Worm (Caenorhabditis elegans): Measurements from ENCODE around the gene K12H6.4.
A peak's percentile ranks its signal among the peaks of the same experiment; 100 is the strongest.

The K12H6.4 gene

ce11 chrII:2785787-2786186 is 38.3 kb downstream of the K12H6.4 start:
- TF ChIP-seq zfh-2 (GFP tag; conservative IDR thresholded peaks at IDR 0.05) (peak; percentile 88), egrh-3 (GFP tag; IDR thresholded peaks at IDR 0.05) (peak; percentile 86; the same call in 1 of the 2 replicates), akir-1 (GFP tag; optimal IDR thresholded peaks at IDR 0.05) (no peak), F55B11.4 (tag; optimal IDR thresholded peaks at IDR 0.05; ENCODE audit: borderline replicate concordance, insufficient read depth) (no peak), mcd-1 (GFP tag; IDR thresholded peaks at IDR 0.05) (no peak), F37B4.10 (GFP tag; IDR thresholded peaks at IDR 0.05) (0 out of 2 replicates have a peak, but pooled peaks have one; percentile 64), tlf-1 (GFP tag; optimal IDR thresholded peaks at IDR 0.05) (no peak)

ce11 chrII:2783380-2783779 is 40.7 kb downstream of the K12H6.4 start:
- TF ChIP-seq egrh-3 (GFP tag; IDR thresholded peaks at IDR 0.05) (peak; percentile 63; the same call in 1 of the 2 replicates), fkh-3 (tag; optimal IDR thresholded peaks at IDR 0.05) (no peak), F23B12.7 (tag; optimal IDR thresholded peaks at IDR 0.05; ENCODE audit: insufficient read depth) (no peak), ceh-79 (tag; optimal IDR thresholded peaks at IDR 0.05) (no peak), pha-4 (tag; optimal IDR thresholded peaks at IDR 0.05) (no peak), ets-4 (GFP tag; optimal IDR thresholded peaks at IDR 0.05) (no peak), zfh-2 (GFP tag; conservative IDR thresholded peaks at IDR 0.05) (peak; percentile 73), nhr-179 (tag; optimal IDR thresholded peaks at IDR 0.05) (no peak)

- TF ChIP-seq snpc-1.1 (tag; optimal IDR thresholded peaks at IDR 0.05; ENCODE audit: insufficient read depth): no peak
- no peak for TF ChIP-seq Y56A3A.18 (GFP tag; IDR thresholded peaks at IDR 0.05)
- TF ChIP-seq rcor-1 (GFP tag; IDR thresholded peaks at IDR 0.05): no peak
- no peak for TF ChIP-seq ets-4 (GFP tag; optimal IDR thresholded peaks at IDR 0.05)
- TF ChIP-seq nfyb-1 (GFP tag; IDR thresholded peaks at IDR 0.05): no peak
- no peak for TF ChIP-seq rec-8 (tag; optimal IDR thresholded peaks at IDR 0.05)
- TF ChIP-seq lin-40 (tag; optimal IDR thresholded peaks at IDR 0.05): no peak
- TF ChIP-seq fkh-3 (tag; optimal IDR thresholded peaks at IDR 0.05): no peak
- no peak for TF ChIP-seq sea-2 (GFP tag; IDR thresholded peaks at IDR 0.05)
- TF ChIP-seq unc-130 (GFP tag; optimal IDR thresholded peaks at IDR 0.05): no peak
- TF ChIP-seq atf-7 (tag; optimal IDR thresholded peaks at IDR 0.05): no peak
These were observed 42.7 kb downstream of the K12H6.4 start, which contains the start of gene F08D12.2 for ce11 chrII:2781355-2781754. F08D12.2 (plus strand) TSS chrII:2781655.

- TF ChIP-seq mel-28 (tag; optimal IDR thresholded peaks at IDR 0.05; ENCODE audit: borderline replicate concordance) (no peak), zfh-2 (GFP tag; conservative IDR thresholded peaks at IDR 0.05) (peak; percentile 50)
These were observed 43.3 kb downstream of the K12H6.4 start for ce11 chrII:2780804-2781203.

- TF ChIP-seq nfya-2 (GFP tag; IDR thresholded peaks at IDR 0.05): no peak
- no peak for TF ChIP-seq B0261.1 (tag; optimal IDR thresholded peaks at IDR 0.05)
- no peak for TF ChIP-seq ccch-3 (GFP tag; optimal IDR thresholded peaks at IDR 0.05)
- TF ChIP-seq lsy-27 (tag; optimal IDR thresholded peaks at IDR 0.05; ENCODE audit: borderline replicate concordance, insufficient read depth): no peak
- no peak for TF ChIP-seq ztf-22 (GFP tag; optimal IDR thresholded peaks at IDR 0.05)
- no peak for TF ChIP-seq unc-62 (GFP tag; optimal IDR thresholded peaks at IDR 0.05)
- TF ChIP-seq sea-2 (GFP tag; IDR thresholded peaks at IDR 0.05): no peak
- no peak for TF ChIP-seq die-1 (tag; optimal IDR thresholded peaks at IDR 0.05)
- TF ChIP-seq Y53G8AR.9 (GFP tag; conservative IDR thresholded peaks at IDR 0.05): no peak
- no peak for TF ChIP-seq unc-130 (GFP tag; optimal IDR thresholded peaks at IDR 0.05)
- TF ChIP-seq rpc-1 (optimal IDR thresholded peaks at IDR 0.05): no peak
- no peak for TF ChIP-seq rpc-1 (tag; optimal IDR thresholded peaks at IDR 0.05)
- no peak for TF ChIP-seq nhr-179 (tag; optimal IDR thresholded peaks at IDR 0.05)
- TF ChIP-seq cebp-1 (GFP tag; IDR thresholded peaks at IDR 0.05): no peak
- no peak for TF ChIP-seq cebp-1 (tag; optimal IDR thresholded peaks at IDR 0.05)
These were observed 44.8 kb downstream of the K12H6.4 start, which contains the start of gene F08D12.3 for ce11 chrII:2779253-2779652. F08D12.3 (plus strand) TSS chrII:2779553.
